Worm (Caenorhabditis elegans) whole organism, young adult: Measurements from ENCODE around the gene F46F5.13.

Source experiments
- fkh-3 ChIP-seq: sonication (generic microtip); optimal IDR thresholded peaks from 2 replicates; lab custom pipeline; 2016; ENCODE audit warnings: mild to moderate bottlenecking, missing genetic modification characterization, missing compliant biosample characterization
- hlh-26 ChIP-seq: fragments of 200-800 bp; sonication (Bioruptor generic); conservative IDR thresholded peaks from 2 replicates; pipeline ENCODE4 v1.3.6; 2022; ENCODE audit warnings: missing genetic modification reagents, missing genetic modification characterization, missing compliant biosample characterization
- lin-35 ChIP-seq, 3 experiments: fragments of 150-350 bp in 2 of 3; sonication (generic microtip) in 1 of 3; optimal IDR thresholded peaks; 2 replicates each; lab custom pipeline; 2014 to 2018; ENCODE audit warnings: missing biosample characterization in 3 of 3, missing genetic modification characterization in 3 of 3, missing genetic modification reagents in 3 of 3
- madf-10 ChIP-seq: sonication (generic microtip); optimal IDR thresholded peaks from 2 replicates; lab custom pipeline; 2016; ENCODE audit warnings: mild to moderate bottlenecking, missing genetic modification characterization, missing compliant biosample characterization
- snpc-1.1 ChIP-seq: sonication (generic microtip); optimal IDR thresholded peaks from 2 replicates; lab custom pipeline; 2017; ENCODE audit warnings: missing genetic modification characterization, mild to moderate bottlenecking, missing compliant biosample characterization, antibody characterized with exemption, moderate library complexity, missing genotype, missing genetic modification reagents; ENCODE audit not compliant: insufficient read depth
- snpc-4 ChIP-seq, 5 experiments: fragments of 150-350 bp in 1 of 5; sonication (generic microtip) in 4 of 5; optimal IDR thresholded peaks; 2 replicates each; lab custom pipeline; 2014 to 2018; ENCODE audit warnings: missing genetic modification characterization in 5 of 5, missing biosample characterization in 3 of 5, antibody characterized with exemption in 2 of 5, mild to moderate bottlenecking in 2 of 5, missing compliant biosample characterization in 2 of 5, missing genotype in 2 of 5, moderate library complexity in 2 of 5, missing genetic modification reagents in 1 of 5
- unc-130 ChIP-seq: sonication (generic microtip); optimal IDR thresholded peaks from 2 replicates; lab custom pipeline; 2016; ENCODE audit warnings: missing genetic modification reagents, missing genetic modification characterization, missing compliant biosample characterization
- ztf-25 ChIP-seq: fragments of 200-800 bp; sonication (Bioruptor generic); IDR thresholded peaks from 2 replicates; pipeline ENCODE4 v1.3.6; 2022; ENCODE audit warnings: missing genetic modification reagents, missing genetic modification characterization, missing compliant biosample characterization

DNA sequence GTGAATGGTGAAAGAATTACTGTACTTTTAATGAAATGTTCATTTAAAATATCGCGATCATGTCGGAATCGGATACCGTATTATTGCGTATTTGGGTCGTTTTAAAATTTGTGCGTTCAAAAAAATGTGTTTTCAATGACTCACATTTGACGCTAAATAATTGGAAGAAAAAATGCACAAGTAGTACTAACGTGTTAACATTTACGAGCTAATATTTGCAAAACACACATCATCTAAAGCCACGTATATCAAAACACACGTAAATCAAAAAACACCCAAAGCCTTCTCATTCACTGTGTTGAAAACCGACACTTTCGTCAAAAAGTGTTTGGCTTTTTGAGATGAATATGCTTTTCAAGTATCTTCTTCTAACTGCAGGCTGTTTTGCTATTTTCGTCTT, 22.4 kb downstream of the F46F5.13 start, which contains the start of gene F28A10.1:
- TF ChIP-seq snpc-1.1 (no peak), madf-10 (no peak), snpc-4 (GFP tag; optimal IDR thresholded peaks at IDR 0.05; lab: Kevin White, UChicago) (no peak), snpc-4 (tag; optimal IDR thresholded peaks at IDR 0.05; lab: Kevin White, UChicago) (no peak), ztf-25 (GFP tag; lab: Robert Waterston, UW) (no peak), unc-130 (GFP tag; lab: Kevin White, UChicago) (no peak), hlh-26 (GFP tag; lab: Robert Waterston, UW) (no peak), lin-35 (GFP tag; optimal IDR thresholded peaks at IDR 0.05; lab: Kevin White, UChicago) (no peak), fkh-3 (tag; lab: Kevin White, UChicago) (no peak)
